Worm (Caenorhabditis elegans) whole organism, L3 larva: Measurements from ENCODE around the gene ncx-9.

Source experiments
- aly-2 ChIP-seq: fragments of 150-350 bp; optimal IDR thresholded peaks from 2 replicates; lab custom pipeline; 2014; ENCODE audit warnings: missing biosample characterization, missing genetic modification characterization
- daf-12 ChIP-seq: fragments of 150-350 bp; optimal IDR thresholded peaks from 2 replicates; lab custom pipeline; 2014; ENCODE audit warnings: missing biosample characterization, missing genetic modification reagents, missing genetic modification characterization
- egl-27 ChIP-seq: sonication (generic microtip); optimal IDR thresholded peaks from 4 replicates; lab custom pipeline; 2017; ENCODE audit warnings: missing biosample characterization, missing genetic modification reagents, missing genetic modification characterization
- egl-5 ChIP-seq: fragments of 150-350 bp; optimal IDR thresholded peaks from 2 replicates; lab custom pipeline; 2017; ENCODE audit warnings: missing biosample characterization, missing genetic modification reagents, missing genetic modification characterization, inconsistent platforms
- lin-15B ChIP-seq: fragments of 150-350 bp; optimal IDR thresholded peaks from 2 replicates; lab custom pipeline; 2014; ENCODE audit warnings: missing biosample characterization, missing genetic modification characterization
- lin-39 ChIP-seq: fragments of 150-350 bp; optimal IDR thresholded peaks from 2 replicates; lab custom pipeline; 2018; ENCODE audit warnings: missing biosample characterization, missing genetic modification reagents, missing genetic modification characterization
- mml-1 ChIP-seq: fragments of 150-350 bp; sonication (generic microtip); optimal IDR thresholded peaks from 3 replicates; lab custom pipeline; 2014; ENCODE audit warnings: missing biosample characterization, missing genetic modification characterization
- nfya-1 ChIP-seq: sonication (generic microtip); optimal IDR thresholded peaks from 2 replicates; lab custom pipeline; 2017; ENCODE audit warnings: missing genetic modification characterization, mild to moderate bottlenecking, missing compliant biosample characterization, antibody characterized with exemption, moderate library complexity; ENCODE audit not compliant: insufficient read depth
- nhr-25 ChIP-seq: sonication (generic microtip); optimal IDR thresholded peaks from 2 replicates; lab custom pipeline; 2017; ENCODE audit warnings: missing biosample characterization, missing genetic modification characterization
- nhr-28 ChIP-seq: fragments of 150-350 bp; optimal IDR thresholded peaks from 2 replicates; lab custom pipeline; 2014; ENCODE audit warnings: missing biosample characterization, missing genetic modification characterization
- nhr-76 ChIP-seq: fragments of 150-350 bp; sonication (generic microtip); optimal IDR thresholded peaks from 5 replicates; lab custom pipeline; 2014; ENCODE audit warnings: missing biosample characterization, missing genetic modification characterization
- nhr-77 ChIP-seq: fragments of 150-350 bp; optimal IDR thresholded peaks from 2 replicates; lab custom pipeline; 2014; ENCODE audit warnings: missing biosample characterization, missing genetic modification characterization
- ztf-4 ChIP-seq: fragments of 150-350 bp; optimal IDR thresholded peaks from 2 replicates; lab custom pipeline; 2014; ENCODE audit warnings: missing biosample characterization, missing genetic modification characterization

DNA sequence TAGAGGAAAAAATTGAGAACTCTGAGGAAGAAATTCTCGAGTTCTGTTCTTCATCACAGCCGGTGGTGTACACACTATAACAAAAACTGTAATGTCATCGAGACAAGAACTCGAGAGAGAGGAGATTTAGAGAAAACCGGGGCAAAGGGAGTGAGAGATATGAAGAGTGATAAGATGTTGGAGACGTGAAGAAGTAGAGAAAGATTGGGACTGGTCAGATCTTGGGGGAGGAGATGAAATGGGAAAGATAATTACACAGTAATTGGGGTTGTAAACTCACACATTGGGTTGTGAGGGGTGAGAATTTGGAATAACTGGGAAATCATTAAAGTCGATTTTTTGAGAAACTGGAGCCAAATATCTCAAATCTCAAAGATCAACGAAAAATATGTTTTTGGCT lies 29.3 kb downstream of the ncx-9 start:
- TF ChIP-seq nhr-76 (tag; lab: Kevin White, UChicago) = no peak
- no peak for TF ChIP-seq lin-39
- no peak for TF ChIP-seq lin-15B (tag; lab: Kevin White, UChicago)
- TF ChIP-seq ztf-4 (tag; lab: Kevin White, UChicago) = no peak
- TF ChIP-seq mml-1 (tag; lab: Kevin White, UChicago) = no peak
- no peak for TF ChIP-seq nhr-25 (tag; lab: Kevin White, UChicago)
- TF ChIP-seq egl-5 (tag; lab: Kevin White, UChicago) = no peak
- peak; percentile 55 for TF ChIP-seq nfya-1 (tag; lab: Kevin White, UChicago)
- no peak for TF ChIP-seq egl-27 (tag; lab: Kevin White, UChicago)
- no peak for TF ChIP-seq daf-12 (tag; lab: Kevin White, UChicago)
- TF ChIP-seq nhr-28 (tag; lab: Kevin White, UChicago) = no peak
- no peak for TF ChIP-seq nhr-77 (tag; lab: Kevin White, UChicago)
- no peak for TF ChIP-seq aly-2 (tag; lab: Kevin White, UChicago)
